Worm (Caenorhabditis elegans) whole organism, L2 larva: ENCODE measurements around the gene mdt-4.

Experiments used
- C34F6.9 ChIP-seq: fragments of 150-350 bp; optimal IDR thresholded peaks from 2 replicates; lab custom pipeline; 2014; ENCODE audit warnings: missing biosample characterization, missing genetic modification characterization
- F13H6.1 ChIP-seq: sonication (generic microtip); optimal IDR thresholded peaks from 2 replicates; lab custom pipeline; 2016; ENCODE audit warnings: missing genetic modification characterization, missing compliant biosample characterization
- R02D3.7 ChIP-seq: fragments of 150-350 bp; optimal IDR thresholded peaks from 2 replicates; lab custom pipeline; 2014; ENCODE audit warnings: missing biosample characterization, missing genetic modification characterization
- Y55F3AM.14 ChIP-seq: fragments of 200-800 bp; sonication (Bioruptor generic); optimal IDR thresholded peaks from 2 replicates; lab custom pipeline; 2018; ENCODE audit warnings: mild to moderate bottlenecking, missing genetic modification characterization, missing compliant biosample characterization
- ZK546.5 ChIP-seq: sonication (generic microtip); optimal IDR thresholded peaks from 2 replicates; lab custom pipeline; 2017; ENCODE audit warnings: missing biosample characterization, missing genetic modification characterization
- alr-1 ChIP-seq: fragments of 150-350 bp; optimal IDR thresholded peaks from 2 replicates; lab custom pipeline; 2014; ENCODE audit warnings: missing biosample characterization, missing genetic modification characterization
- aly-2 ChIP-seq: fragments of 150-350 bp; optimal IDR thresholded peaks from 2 replicates; lab custom pipeline; 2014; ENCODE audit warnings: missing biosample characterization, missing genetic modification characterization
- ama-1 ChIP-seq: fragments of 150-350 bp; optimal IDR thresholded peaks from 2 replicates; lab custom pipeline; 2018; ENCODE audit warnings: inconsistent platforms
- blmp-1 ChIP-seq: sonication (generic microtip); optimal IDR thresholded peaks from 2 replicates; lab custom pipeline; 2017; ENCODE audit warnings: missing genetic modification characterization, mild to moderate bottlenecking, missing compliant biosample characterization, antibody characterized with exemption, moderate library complexity; ENCODE audit not compliant: insufficient read depth
- ceh-16 ChIP-seq: fragments of 150-350 bp; optimal IDR thresholded peaks from 2 replicates; lab custom pipeline; 2014; ENCODE audit warnings: missing biosample characterization, missing genetic modification characterization
- ceh-82 ChIP-seq: fragments of 150-350 bp; optimal IDR thresholded peaks from 2 replicates; lab custom pipeline; 2014; ENCODE audit warnings: missing biosample characterization, missing genetic modification characterization
- crh-2 ChIP-seq: sonication (generic microtip); optimal IDR thresholded peaks from 2 replicates; lab custom pipeline; 2017; ENCODE audit warnings: missing biosample characterization, missing genetic modification characterization
- dmd-4 ChIP-seq: sonication (generic microtip); optimal IDR thresholded peaks from 2 replicates; lab custom pipeline; 2017; ENCODE audit warnings: missing biosample characterization, missing genetic modification characterization
- egl-27 ChIP-seq: sonication (generic microtip); optimal IDR thresholded peaks from 3 replicates; lab custom pipeline; 2017; ENCODE audit warnings: missing biosample characterization, missing genetic modification reagents, missing genetic modification characterization
- elt-1 ChIP-seq: fragments of 150-350 bp; optimal IDR thresholded peaks from 2 replicates; lab custom pipeline; 2014; ENCODE audit warnings: missing biosample characterization, missing genetic modification characterization
- elt-3 ChIP-seq: sonication (generic microtip); optimal IDR thresholded peaks from 2 replicates; lab custom pipeline; 2017; ENCODE audit warnings: missing biosample characterization, missing genetic modification characterization
- fos-1 ChIP-seq: fragments of 150-350 bp; optimal IDR thresholded peaks from 2 replicates; lab custom pipeline; 2014; ENCODE audit warnings: missing biosample characterization, missing genetic modification characterization
- gmeb-1 ChIP-seq: fragments of 150-350 bp; optimal IDR thresholded peaks from 2 replicates; lab custom pipeline; 2014; ENCODE audit warnings: missing biosample characterization, missing genetic modification characterization
- lin-11 ChIP-seq: fragments of 150-350 bp; sonication (generic microtip); optimal IDR thresholded peaks from 2 replicates; lab custom pipeline; 2014; ENCODE audit warnings: missing biosample characterization, missing genetic modification characterization, inconsistent platforms, mixed read lengths
- lin-13 ChIP-seq: fragments of 150-350 bp; optimal IDR thresholded peaks from 2 replicates; lab custom pipeline; 2014; ENCODE audit warnings: missing biosample characterization, missing genetic modification reagents, missing genetic modification characterization
- lin-39 ChIP-seq: fragments of 150-350 bp; optimal IDR thresholded peaks from 2 replicates; lab custom pipeline; 2014; ENCODE audit warnings: missing biosample characterization, missing genetic modification reagents, missing genetic modification characterization
- lsy-2 ChIP-seq, 2 experiments: fragments of 150-350 bp in 1 of 2; sonication (generic microtip) in 1 of 2; optimal IDR thresholded peaks; 2 replicates each; lab custom pipeline; 2014 to 2017; ENCODE audit warnings: missing biosample characterization in 2 of 2, missing genetic modification characterization in 2 of 2
- mab-5 ChIP-seq: fragments of 150-350 bp; optimal IDR thresholded peaks from 2 replicates; lab custom pipeline; 2014; ENCODE audit warnings: missing biosample characterization, missing genetic modification characterization
- mbf-1 ChIP-seq: sonication (generic microtip); optimal IDR thresholded peaks from 2 replicates; lab custom pipeline; 2017; ENCODE audit warnings: missing biosample characterization, missing genetic modification characterization
- mdl-1 ChIP-seq, 2 experiments: fragments of 150-350 bp in 1 of 2; sonication (generic microtip) in 1 of 2; optimal IDR thresholded peaks; 2 replicates each; lab custom pipeline; 2017; ENCODE audit warnings: missing biosample characterization in 2 of 2, missing genetic modification characterization in 2 of 2
- nhr-10 ChIP-seq: sonication (generic microtip); optimal IDR thresholded peaks from 2 replicates; lab custom pipeline; 2017; ENCODE audit warnings: missing biosample characterization, missing genetic modification characterization
- nhr-11 ChIP-seq: fragments of 150-350 bp; optimal IDR thresholded peaks from 2 replicates; lab custom pipeline; 2014; ENCODE audit warnings: missing biosample characterization, missing genetic modification characterization
- nhr-12 ChIP-seq: fragments of 150-350 bp; optimal IDR thresholded peaks from 2 replicates; lab custom pipeline; 2014; ENCODE audit warnings: missing biosample characterization, missing genetic modification characterization
- nhr-129 ChIP-seq: fragments of 150-350 bp; optimal IDR thresholded peaks from 2 replicates; lab custom pipeline; 2014; ENCODE audit warnings: missing biosample characterization, missing genetic modification characterization
- nhr-21 ChIP-seq: fragments of 150-350 bp; optimal IDR thresholded peaks from 2 replicates; lab custom pipeline; 2014; ENCODE audit warnings: missing biosample characterization, missing genetic modification characterization
- nhr-23 ChIP-seq: fragments of 150-350 bp; optimal IDR thresholded peaks from 2 replicates; lab custom pipeline; 2014; ENCODE audit warnings: missing biosample characterization, missing genetic modification reagents, missing genetic modification characterization
- nhr-237 ChIP-seq: fragments of 150-350 bp; optimal IDR thresholded peaks from 2 replicates; lab custom pipeline; 2014; ENCODE audit warnings: missing biosample characterization, missing genetic modification characterization
- nhr-6 ChIP-seq: fragments of 150-350 bp; optimal IDR thresholded peaks from 2 replicates; lab custom pipeline; 2014; ENCODE audit warnings: missing biosample characterization, missing genetic modification characterization
- nhr-77 ChIP-seq: fragments of 150-350 bp; optimal IDR thresholded peaks from 2 replicates; lab custom pipeline; 2014; ENCODE audit warnings: missing biosample characterization, missing genetic modification characterization
- peb-1 ChIP-seq: fragments of 150-350 bp; optimal IDR thresholded peaks from 2 replicates; lab custom pipeline; 2014; ENCODE audit warnings: missing biosample characterization, missing genetic modification characterization
- sem-4 ChIP-seq: fragments of 150-350 bp; optimal IDR thresholded peaks from 2 replicates; lab custom pipeline; 2014; ENCODE audit warnings: missing biosample characterization, missing genetic modification reagents, missing genetic modification characterization
- skn-1 ChIP-seq: sonication (generic microtip); optimal IDR thresholded peaks from 2 replicates; lab custom pipeline; 2017; ENCODE audit warnings: missing biosample characterization, missing genetic modification characterization
- sma-3 ChIP-seq: sonication (generic microtip); optimal IDR thresholded peaks from 2 replicates; lab custom pipeline; 2016; ENCODE audit warnings: missing genetic modification reagents, missing genetic modification characterization, missing compliant biosample characterization
- sma-9 ChIP-seq, 2 experiments: fragments of 150-350 bp in 1 of 2; sonication (generic microtip) in 1 of 2; optimal IDR thresholded peaks; 2 replicates each; lab custom pipeline; 2014 to 2016; ENCODE audit warnings: missing genetic modification characterization in 2 of 2, mild to moderate bottlenecking in 1 of 2, missing biosample characterization in 1 of 2, missing compliant biosample characterization in 1 of 2, missing genetic modification reagents in 1 of 2, moderate library complexity in 1 of 2
- snpc-4 ChIP-seq: fragments of 150-350 bp; optimal IDR thresholded peaks from 2 replicates; lab custom pipeline; 2014; ENCODE audit warnings: missing biosample characterization, missing genetic modification characterization
- unc-39 ChIP-seq: fragments of 150-350 bp; optimal IDR thresholded peaks from 2 replicates; lab custom pipeline; 2014; ENCODE audit warnings: missing biosample characterization, missing genetic modification characterization
- unc-55 ChIP-seq: fragments of 150-350 bp; sonication (generic microtip); optimal IDR thresholded peaks from 3 replicates; lab custom pipeline; 2014; ENCODE audit warnings: missing biosample characterization, missing genetic modification reagents, missing genetic modification characterization
- unc-62 ChIP-seq: fragments of 150-350 bp; optimal IDR thresholded peaks from 2 replicates; lab custom pipeline; 2014; ENCODE audit warnings: missing biosample characterization, missing genetic modification reagents, missing genetic modification characterization
- zag-1 ChIP-seq: fragments of 150-350 bp; optimal IDR thresholded peaks from 2 replicates; lab custom pipeline; 2014; ENCODE audit warnings: missing biosample characterization, missing genetic modification characterization
- ztf-1 ChIP-seq: fragments of 200-800 bp; sonication (Bioruptor generic); conservative IDR thresholded peaks from 2 replicates; pipeline ENCODE4 v1.3.6; 2022; ENCODE audit warnings: missing genetic modification characterization, missing compliant biosample characterization
- ztf-11 ChIP-seq: sonication (generic microtip); optimal IDR thresholded peaks from 2 replicates; lab custom pipeline; 2017; ENCODE audit warnings: missing biosample characterization, missing genetic modification characterization
- ztf-4 ChIP-seq: fragments of 150-350 bp; optimal IDR thresholded peaks from 2 replicates; lab custom pipeline; 2014; ENCODE audit warnings: missing biosample characterization, missing genetic modification characterization

mdt-4 gene

DNA sequence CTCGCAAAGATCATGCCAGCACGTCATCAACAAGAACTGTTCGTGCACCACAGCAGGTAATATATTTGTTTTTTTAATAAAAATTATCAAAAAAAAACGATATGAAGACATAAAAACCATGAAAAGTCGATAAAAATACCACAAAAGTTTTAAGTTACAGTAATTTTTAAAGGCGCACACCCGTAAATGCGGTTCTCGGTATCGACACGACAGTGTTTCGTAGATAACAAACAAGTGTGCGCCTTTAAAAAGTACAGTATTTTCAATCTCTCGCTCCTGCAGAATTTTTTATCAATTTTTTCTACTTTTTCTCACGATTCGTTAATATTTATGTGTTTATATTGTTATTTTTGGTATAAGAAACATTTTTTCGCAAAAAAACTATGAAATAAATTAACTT is 38.4 kb downstream of the mdt-4 start:
- TF ChIP-seq nhr-21 (tag; lab: Kevin White, UChicago) (no peak), dmd-4 (no peak), nhr-10 (tag; lab: Kevin White, UChicago) (no peak), nhr-129 (tag; lab: Kevin White, UChicago) (no peak), unc-39 (tag; lab: Kevin White, UChicago) (no peak), aly-2 (tag; lab: Kevin White, UChicago) (no peak), mab-5 (tag; lab: Kevin White, UChicago) (no peak), nhr-11 (tag; lab: Kevin White, UChicago) (no peak), crh-2 (tag; lab: Kevin White, UChicago) (no peak), sem-4 (tag; lab: Kevin White, UChicago) (no peak), nhr-237 (no peak), F13H6.1 (tag; lab: Kevin White, UChicago) (no peak), ZK546.5 (no peak), peb-1 (tag; lab: Kevin White, UChicago) (no peak), nhr-23 (tag; lab: Kevin White, UChicago) (no peak)
- TF ChIP-seq, all 48 proteins: peak for 0

ce11 chrII:4904778-4905177 is 39.0 kb downstream of the mdt-4 start, which contains the start of gene btbd-10:
Gene btbd-10, plus strand, starts transcription at chrII:4905008.
- TF ChIP-seq crh-2 (tag; lab: Kevin White, UChicago) (no peak), snpc-4 (tag; lab: Kevin White, UChicago) (no peak), sma-3 (GFP tag; lab: Kevin White, UChicago) (no peak), nhr-6 (tag; lab: Kevin White, UChicago) (no peak), lsy-2 (tag; optimal IDR thresholded peaks at IDR 0.05; lab: Kevin White, UChicago) (no peak), nhr-21 (tag; lab: Kevin White, UChicago) (no peak), nhr-237 (no peak), unc-39 (tag; lab: Kevin White, UChicago) (no peak)

- TF ChIP-seq mdl-1 (tag; optimal IDR thresholded peaks at IDR 0.05; lab: Kevin White, UChicago) (peak; percentile 38 to 59), mab-5 (tag; lab: Kevin White, UChicago) (peak; percentile 25), nhr-10 (tag; lab: Kevin White, UChicago) (no peak), ama-1 (lab: Kevin White, UChicago) (peak; percentile 59), gmeb-1 (peak; percentile 71), nhr-12 (tag; lab: Kevin White, UChicago) (no peak), Y55F3AM.14 (no peak), ceh-16 (tag; lab: Kevin White, UChicago) (no peak), R02D3.7 (tag; lab: Kevin White, UChicago) (no peak), ztf-1 (GFP tag; lab: Robert Waterston, UW) (no peak), blmp-1 (tag; lab: Kevin White, UChicago) (no peak), nhr-77 (tag; lab: Kevin White, UChicago) (no peak), nhr-21 (tag; lab: Kevin White, UChicago) (peak; percentile 31), crh-2 (tag; lab: Kevin White, UChicago) (peak; percentile 87), F13H6.1 (tag; lab: Kevin White, UChicago) (peak; percentile 76), unc-39 (tag; lab: Kevin White, UChicago) (no peak), unc-62 (GFP tag; lab: Kevin White, UChicago) (no peak), nhr-129 (tag; lab: Kevin White, UChicago) (peak; percentile 89), skn-1 (tag; lab: Kevin White, UChicago) (no peak), elt-1 (tag; lab: Kevin White, UChicago) (no peak), nhr-6 (tag; lab: Kevin White, UChicago) (peak; percentile 6), aly-2 (tag; lab: Kevin White, UChicago) (no peak), lin-11 (tag; lab: Kevin White, UChicago) (peak; percentile 41), C34F6.9 (peak; percentile 92), sma-3 (GFP tag; lab: Kevin White, UChicago) (no peak), lin-39 (tag; lab: Kevin White, UChicago) (no peak), nhr-11 (tag; lab: Kevin White, UChicago) (no peak), dmd-4 (no peak), egl-27 (tag; lab: Kevin White, UChicago) (no peak), unc-55 (GFP tag; lab: Kevin White, UChicago) (peak; percentile 93), lin-13 (peak; percentile 58), alr-1 (tag; lab: Kevin White, UChicago) (no peak), sma-9 (GFP tag; optimal IDR thresholded peaks at IDR 0.05; lab: Kevin White, UChicago) (peak; percentile 70), sma-9 (tag; optimal IDR thresholded peaks at IDR 0.05; lab: Kevin White, UChicago) (no peak), snpc-4 (tag; lab: Kevin White, UChicago) (peak; percentile 64), mbf-1 (tag; lab: Kevin White, UChicago) (no peak), ceh-82 (no peak), sem-4 (tag; lab: Kevin White, UChicago) (peak; percentile 43), elt-3 (tag; lab: Kevin White, UChicago) (no peak), ztf-11 (no peak), fos-1 (tag; lab: Kevin White, UChicago) (peak; percentile 71), ZK546.5 (no peak), lsy-2 (tag; optimal IDR thresholded peaks at IDR 0.05; lab: Kevin White, UChicago) (peak in 1 of 2 experiments; percentile 83), nhr-237 (no peak), zag-1 (tag; lab: Kevin White, UChicago) (peak; percentile 51), ztf-4 (tag; lab: Kevin White, UChicago) (peak; percentile 39)
Measured at ce11 chrII:4904277-4904676, 39.5 kb downstream of the mdt-4 start.
